Fruit fly (Drosophila melanogaster) whole organism, wandering third instar larva: Measurements from ENCODE around the gene kni.

Source experiments
- Abd-B ChIP-seq: fragments of >200 bp; optimal IDR thresholded peaks from 2 replicates; lab custom pipeline; 2017; ENCODE audit warnings: missing biosample characterization, missing genetic modification characterization
- CG32264 ChIP-seq: fragments of 200-800 bp; sonication (Bioruptor generic); optimal IDR thresholded peaks from 2 replicates; lab custom pipeline; 2016; ENCODE audit warnings: missing biosample characterization, missing genetic modification characterization
- CG9705 ChIP-seq: fragments of 200-800 bp; sonication (Bioruptor generic); optimal IDR thresholded peaks from 2 replicates; lab custom pipeline; 2018; ENCODE audit warnings: missing biosample characterization, mild to moderate bottlenecking, missing genetic modification characterization
- CrebA ChIP-seq: fragments of 200-800 bp; sonication (Bioruptor generic); optimal IDR thresholded peaks from 2 replicates; lab custom pipeline; 2016; ENCODE audit warnings: missing biosample characterization, mild to moderate bottlenecking, missing genetic modification characterization, borderline replicate concordance
- Dfd ChIP-seq: fragments of >200 bp; optimal IDR thresholded peaks from 2 replicates; lab custom pipeline; 2017; ENCODE audit warnings: missing biosample characterization, missing genetic modification characterization
- Dif ChIP-seq: fragments of 200-275, 200-300 bp; sonication (Bioruptor generic); optimal IDR thresholded peaks from 2 replicates; lab custom pipeline; 2018; ENCODE audit warnings: missing biosample characterization, missing genetic modification characterization; ENCODE audit not compliant: partially characterized antibody
- HLH106 ChIP-seq: fragments of 200-800 bp; optimal IDR thresholded peaks from 3 replicates; lab custom pipeline; 2019; ENCODE audit warnings: missing biosample characterization, mild to moderate bottlenecking, missing genetic modification characterization, moderate library complexity
- Hnf4 ChIP-seq: fragments of 200-800 bp; sonication (Bioruptor generic); optimal IDR thresholded peaks from 2 replicates; lab custom pipeline; 2016; ENCODE audit warnings: missing biosample characterization, mild to moderate bottlenecking, missing genetic modification characterization
- Hr78 ChIP-seq: fragments of >200 bp; optimal IDR thresholded peaks from 2 replicates; lab custom pipeline; 2017; ENCODE audit warnings: missing biosample characterization, missing genetic modification characterization
- Hr83 ChIP-seq: fragments of 200-300 bp; sonication (Bioruptor generic); optimal IDR thresholded peaks from 2 replicates; lab custom pipeline; 2016; ENCODE audit warnings: missing biosample characterization, mild to moderate bottlenecking, missing genetic modification characterization, moderate library complexity; ENCODE audit not compliant: poor library complexity, severe bottlenecking
- Jra ChIP-seq: sonication (Bioruptor generic); optimal IDR thresholded peaks from 2 replicates; lab custom pipeline; 2016; ENCODE audit warnings: missing biosample characterization, missing genetic modification characterization
- Mio ChIP-seq: sonication (Bioruptor generic); optimal IDR thresholded peaks from 2 replicates; lab custom pipeline; 2016; ENCODE audit warnings: missing biosample characterization, missing genetic modification characterization
- Myc ChIP-seq: fragments of >200 bp; optimal IDR thresholded peaks from 2 replicates; lab custom pipeline; 2017
- Sp1 ChIP-seq: fragments of 200-800 bp; sonication (Bioruptor generic); optimal IDR thresholded peaks from 3 replicates; lab custom pipeline; 2019; ENCODE audit warnings: missing biosample characterization, mild to moderate bottlenecking, missing genetic modification characterization, moderate library complexity
- Vsx2 ChIP-seq: fragments of 200-300, 225-300 bp; sonication (Bioruptor generic); optimal IDR thresholded peaks from 2 replicates; lab custom pipeline; 2018; ENCODE audit warnings: missing biosample characterization, missing genetic modification characterization; ENCODE audit not compliant: partially characterized antibody
- br ChIP-seq: fragments of 200-800 bp; sonication (Bioruptor generic); optimal IDR thresholded peaks from 2 replicates; lab custom pipeline; 2016; ENCODE audit warnings: missing biosample characterization, missing genetic modification characterization
- brk ChIP-seq: fragments of 200-800 bp; sonication (Bioruptor generic); optimal IDR thresholded peaks from 2 replicates; lab custom pipeline; 2016; ENCODE audit warnings: missing biosample characterization, mild to moderate bottlenecking, missing genetic modification characterization
- dl ChIP-seq, 2 experiments: fragments of 175-275, 200-275 bp in 1 of 2; fragments of 200-275 bp in 1 of 2; sonication (Bioruptor generic); optimal IDR thresholded peaks; lab custom pipeline; 2018; ENCODE audit warnings: mild to moderate bottlenecking in 2 of 2, missing biosample characterization in 2 of 2, missing genetic modification characterization in 2 of 2, moderate library complexity in 2 of 2; ENCODE audit not compliant: partially characterized antibody in 2 of 2, insufficient read depth in 1 of 2
- dmrt93B ChIP-seq: fragments of 200-800 bp; sonication (Bioruptor generic); optimal IDR thresholded peaks from 2 replicates; lab custom pipeline; 2018; ENCODE audit warnings: missing biosample characterization, mild to moderate bottlenecking, missing genetic modification characterization
- dsf ChIP-seq: sonication (Bioruptor generic); optimal IDR thresholded peaks from 2 replicates; lab custom pipeline; 2016; ENCODE audit warnings: missing biosample characterization, missing genetic modification characterization, borderline replicate concordance
- ey ChIP-seq: fragments of 200-800 bp; sonication (Bioruptor generic); optimal IDR thresholded peaks from 2 replicates; lab custom pipeline; 2016; ENCODE audit warnings: missing biosample characterization, missing genetic modification characterization
- foxo ChIP-seq, 2 experiments: fragments of 200-800 bp; sonication (Bioruptor generic); optimal IDR thresholded peaks; 2 replicates in 1 of 2; 3 replicates in 1 of 2; lab custom pipeline; 2016 to 2017; ENCODE audit warnings: missing biosample characterization in 2 of 2, missing genetic modification characterization in 2 of 2
- fru ChIP-seq: fragments of 200-800 bp; sonication (Bioruptor generic); optimal IDR thresholded peaks from 3 replicates; lab custom pipeline; 2016; ENCODE audit warnings: missing biosample characterization, mild to moderate bottlenecking, missing genetic modification characterization
- h ChIP-seq: fragments of 200-800 bp; sonication (Bioruptor generic); optimal IDR thresholded peaks from 3 replicates; lab custom pipeline; 2016; ENCODE audit warnings: missing biosample characterization, mild to moderate bottlenecking, missing genetic modification characterization
- jim ChIP-seq: fragments of 175-275, 200-325 bp; sonication (Bioruptor generic); optimal IDR thresholded peaks from 2 replicates; lab custom pipeline; 2016; ENCODE audit warnings: missing biosample characterization, mild to moderate bottlenecking, missing genetic modification characterization
- lola ChIP-seq: fragments of >200 bp; optimal IDR thresholded peaks from 2 replicates; lab custom pipeline; 2017; ENCODE audit warnings: missing biosample characterization, missing genetic modification characterization
- pan ChIP-seq: fragments of >200 bp; optimal IDR thresholded peaks from 2 replicates; lab custom pipeline; 2017
- psq ChIP-seq: fragments of 200-800 bp; sonication (Bioruptor generic); optimal IDR thresholded peaks from 3 replicates; lab custom pipeline; 2017; ENCODE audit warnings: missing biosample characterization, mild to moderate bottlenecking, missing genetic modification characterization, moderate library complexity
- rgr ChIP-seq: fragments of 200-800 bp; sonication (Bioruptor generic); optimal IDR thresholded peaks from 3 replicates; lab custom pipeline; 2016; ENCODE audit warnings: missing biosample characterization, mild to moderate bottlenecking, missing genetic modification characterization
- sv ChIP-seq: fragments of 200-800 bp; sonication (Bioruptor generic); optimal IDR thresholded peaks from 3 replicates; lab custom pipeline; 2016; ENCODE audit warnings: missing biosample characterization, missing genetic modification characterization
- tai ChIP-seq: sonication (Bioruptor generic); optimal IDR thresholded peaks from 2 replicates; lab custom pipeline; 2016; ENCODE audit warnings: missing biosample characterization, missing genetic modification characterization
- usp ChIP-seq: fragments of >200 bp; optimal IDR thresholded peaks from 2 replicates; lab custom pipeline; 2017; ENCODE audit warnings: missing biosample characterization, missing genetic modification characterization
- woc ChIP-seq: sonication (Bioruptor generic); optimal IDR thresholded peaks from 2 replicates; lab custom pipeline; 2016; ENCODE audit warnings: missing biosample characterization, mild to moderate bottlenecking, missing genetic modification characterization

Gene kni

dm6 chr3L:20672364-20672763, 22.8 kb downstream of the kni start:
- no peak for TF ChIP-seq brk (GFP tag; lab: Kevin White, UChicago)
- no peak for TF ChIP-seq CG9705 (GFP tag; lab: Kevin White, UChicago)
- no peak for TF ChIP-seq Myc (lab: Kevin White, UChicago)
- TF ChIP-seq lola (GFP tag; lab: Kevin White, UChicago): no peak
- TF ChIP-seq h (GFP tag; lab: Kevin White, UChicago): no peak
- TF ChIP-seq usp (GFP tag; lab: Kevin White, UChicago): no peak
- no peak for TF ChIP-seq HLH106 (tag; lab: Kevin White, UChicago)
- no peak for TF ChIP-seq Mio (GFP tag; lab: Kevin White, UChicago)
- TF ChIP-seq woc (GFP tag; lab: Kevin White, UChicago): no peak
- no peak for TF ChIP-seq Hr78
- no peak for TF ChIP-seq pan (lab: Kevin White, UChicago)
- TF ChIP-seq dl (GFP tag; optimal IDR thresholded peaks at IDR 0.05; lab: Kevin White, UChicago; ENCODE audit: insufficient read depth in 1 of 2, partially characterized antibody in 2 of 2): no peak
- TF ChIP-seq rgr (GFP tag; lab: Kevin White, UChicago): no peak
- no peak for TF ChIP-seq CrebA (GFP tag; lab: Kevin White, UChicago)
- no peak for TF ChIP-seq jim (GFP tag; lab: Kevin White, UChicago)
- no peak for TF ChIP-seq Jra (GFP tag; lab: Kevin White, UChicago)
- TF ChIP-seq Sp1 (GFP tag; lab: Kevin White, UChicago): no peak
- TF ChIP-seq Vsx2: no peak

- TF ChIP-seq dl (GFP tag; optimal IDR thresholded peaks at IDR 0.05; lab: Kevin White, UChicago; ENCODE audit: insufficient read depth in 1 of 2, partially characterized antibody in 2 of 2): no peak
- TF ChIP-seq foxo (GFP tag; optimal IDR thresholded peaks at IDR 0.05; lab: Kevin White, UChicago): no peak
- no peak for TF ChIP-seq br (GFP tag; lab: Kevin White, UChicago)
- TF ChIP-seq Sp1 (GFP tag; lab: Kevin White, UChicago): no peak
- TF ChIP-seq fru: no peak
- TF ChIP-seq Dfd (GFP tag; lab: Kevin White, UChicago): no peak
- no peak for TF ChIP-seq ey (GFP tag; lab: Kevin White, UChicago)
- TF ChIP-seq Hr83 (GFP tag; lab: Kevin White, UChicago): no peak
- no peak for TF ChIP-seq dmrt93B (GFP tag; lab: Kevin White, UChicago)
- TF ChIP-seq Abd-B: no peak
- no peak for TF ChIP-seq Vsx2
- TF ChIP-seq Hnf4 (GFP tag; lab: Kevin White, UChicago): no peak
- no peak for TF ChIP-seq dsf (GFP tag; lab: Kevin White, UChicago)
- TF ChIP-seq tai (GFP tag; lab: Kevin White, UChicago): no peak
- TF ChIP-seq pan (lab: Kevin White, UChicago): no peak
- TF ChIP-seq, all 38 proteins: peak for 0
Observed at dm6 chr3L:20671659-20672058, 23.5 kb downstream of the kni start.

dm6 chr3L:20667408-20667807, 27.8 kb downstream of the kni start:
- no peak for TF ChIP-seq tai (GFP tag; lab: Kevin White, UChicago)
- TF ChIP-seq ey (GFP tag; lab: Kevin White, UChicago): no peak

- no peak for TF ChIP-seq HLH106 (tag; lab: Kevin White, UChicago)
- TF ChIP-seq CG9705 (GFP tag; lab: Kevin White, UChicago): no peak
- TF ChIP-seq pan (lab: Kevin White, UChicago): no peak
- no peak for TF ChIP-seq Hnf4 (GFP tag; lab: Kevin White, UChicago)
- TF ChIP-seq psq (GFP tag; lab: Kevin White, UChicago): no peak
- no peak for TF ChIP-seq Sp1 (GFP tag; lab: Kevin White, UChicago)
- no peak for TF ChIP-seq lola (GFP tag; lab: Kevin White, UChicago)
- no peak for TF ChIP-seq woc (GFP tag; lab: Kevin White, UChicago)
- TF ChIP-seq Vsx2: no peak
- no peak for TF ChIP-seq CG32264 (GFP tag; lab: Kevin White, UChicago)
- TF ChIP-seq jim (GFP tag; lab: Kevin White, UChicago): no peak
- TF ChIP-seq dl (GFP tag; optimal IDR thresholded peaks at IDR 0.05; lab: Kevin White, UChicago; ENCODE audit: insufficient read depth in 1 of 2, partially characterized antibody in 2 of 2): no peak
- no peak for TF ChIP-seq Dfd (GFP tag; lab: Kevin White, UChicago)
- TF ChIP-seq br (GFP tag; lab: Kevin White, UChicago): no peak
- no peak for TF ChIP-seq Hr78
- TF ChIP-seq sv (GFP tag; lab: Kevin White, UChicago): no peak
- no peak for TF ChIP-seq Hr83 (GFP tag; lab: Kevin White, UChicago)
- TF ChIP-seq h (GFP tag; lab: Kevin White, UChicago): no peak
- TF ChIP-seq Dif (GFP tag; lab: Kevin White, UChicago): no peak
Observed at dm6 chr3L:20663967-20664366, 31.2 kb downstream of the kni start.
